Worm (Caenorhabditis elegans) whole organism, L4 larva: Measurements from ENCODE around the gene srw-57.

Experiments
- Y75B8A.6 ChIP-seq: fragments of 200-800 bp; sonication (Bioruptor generic); IDR thresholded peaks from 2 replicates; pipeline ENCODE4 v1.3.6; 2022; ENCODE audit warnings: missing genetic modification reagents, missing genetic modification characterization, missing compliant biosample characterization
- daf-16 ChIP-seq, 3 experiments: sonication (generic microtip); optimal IDR thresholded peaks; 2 replicates each; lab custom pipeline; 2016 to 2017; ENCODE audit warnings: missing genetic modification characterization in 3 of 3, missing genetic modification reagents in 3 of 3, mild to moderate bottlenecking in 2 of 3, missing compliant biosample characterization in 2 of 3, missing biosample characterization in 1 of 3, moderate library complexity in 1 of 3

ce11 chrV:15911848-15912247 is 43.0 kb downstream of the srw-57 start, which contains the start of gene F35E8.6:
- TF ChIP-seq Y75B8A.6 (GFP tag; lab: Robert Waterston, UW), result no peak
- TF ChIP-seq daf-16 (GFP tag; optimal IDR thresholded peaks at IDR 0.05; lab: Kevin White, UChicago), result no peak
- no peak for TF ChIP-seq daf-16 (tag; optimal IDR thresholded peaks at IDR 0.05; lab: Kevin White, UChicago)
